Fruit fly (Drosophila melanogaster): ENCODE results near the gene cype.

DNA sequence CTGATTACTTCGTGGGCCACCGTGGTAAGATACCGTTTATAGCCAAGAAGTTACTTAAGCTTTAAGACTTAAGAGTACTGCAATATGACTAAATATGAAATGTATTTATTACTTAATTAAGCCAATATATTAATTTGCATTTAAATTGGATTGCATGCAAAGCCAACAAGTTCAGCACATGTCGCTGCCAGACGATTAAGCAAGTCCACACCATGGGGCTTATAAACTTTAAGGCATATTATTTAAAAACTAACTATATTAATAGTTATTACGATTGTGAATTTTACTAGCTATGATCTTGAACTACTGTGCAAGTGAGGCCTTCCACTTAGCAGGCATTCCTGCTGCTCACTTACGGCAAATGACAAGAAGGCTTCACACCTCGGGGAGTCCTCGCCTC is 47.2 kb downstream of the cype start:
- TF ChIP-seq cnc (optimal IDR thresholded peaks at IDR 0.05) (no peak), kay (GFP tag; ENCODE audit: borderline replicate concordance) (no peak), bab1 (GFP tag; optimal IDR thresholded peaks at IDR 0.05) (no peak)

Measured in whole organism, adult.